Worm (Caenorhabditis elegans) whole organism, midembryonic: Measurements from ENCODE around the gene str-262.

ENCODE experiments used
- flt-1 ChIP-seq: fragments of 200-800 bp; sonication (Bioruptor generic); IDR thresholded peaks from 2 replicates; pipeline ENCODE4 v1.3.6; 2022; ENCODE audit warnings: missing genetic modification characterization, missing compliant biosample characterization
- klf-2 ChIP-seq: fragments of 200-800 bp; sonication (Bioruptor generic); conservative IDR thresholded peaks from 2 replicates; pipeline ENCODE4 v1.3.6; 2022; ENCODE audit warnings: missing genetic modification reagents, missing genetic modification characterization, missing compliant biosample characterization
- ztf-23 ChIP-seq: fragments of 200-800 bp; sonication (Bioruptor generic); IDR thresholded peaks from 2 replicates; pipeline ENCODE4 v1.3.6; 2022; ENCODE audit warnings: missing genetic modification reagents, missing genetic modification characterization, missing compliant biosample characterization

DNA sequence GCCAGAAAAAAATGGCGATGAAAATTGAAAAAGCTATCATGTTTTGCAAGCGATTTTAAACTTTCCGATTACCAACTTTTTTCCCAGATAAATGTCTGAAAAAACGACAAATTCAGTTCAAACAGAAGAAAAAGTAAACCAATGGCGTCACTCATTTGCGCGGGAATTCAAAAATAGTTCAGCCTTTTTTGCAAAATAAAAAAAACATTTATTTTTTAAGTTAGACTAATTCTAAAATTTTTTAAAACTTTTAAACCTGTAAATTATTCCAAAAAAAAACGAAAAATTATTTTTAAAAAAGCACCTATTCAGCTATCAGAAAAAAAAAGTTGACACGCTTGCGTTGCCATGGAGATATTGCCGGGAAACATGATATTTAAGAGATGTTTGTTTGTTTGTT lies 39.7 kb downstream of the str-262 start, which contains the start of gene cyp-33C11:
- no peak for TF ChIP-seq flt-1 (GFP tag; lab: Robert Waterston, UW)
- TF ChIP-seq ztf-23 (GFP tag; lab: Robert Waterston, UW) = no peak
- no peak for TF ChIP-seq klf-2 (GFP tag; lab: Robert Waterston, UW)
